Fruit fly (Drosophila melanogaster) whole organism, pupa: ENCODE results near the gene CG8117.

Experiments
- CG10348 ChIP-seq: fragments of 200-800 bp; sonication (Bioruptor generic); IDR thresholded peaks from 2 replicates; pipeline ENCODE4 v1.3.6; 2022; ENCODE audit warnings: missing biosample characterization, missing genetic modification characterization
- CG12605 ChIP-seq: fragments of 200-800 bp; sonication (Bioruptor generic); IDR thresholded peaks from 2 replicates; pipeline ENCODE4 v1.3.6; 2022; ENCODE audit warnings: missing biosample characterization, missing genetic modification characterization
- CG13204 ChIP-seq: fragments of 200-800 bp; sonication (Bioruptor generic); optimal IDR thresholded peaks from 2 replicates; lab custom pipeline; 2018; ENCODE audit warnings: missing biosample characterization, mild to moderate bottlenecking, missing genetic modification characterization, moderate library complexity
- CG14655 ChIP-seq: fragments of 200-800 bp; sonication (Bioruptor generic); optimal IDR thresholded peaks from 3 replicates; lab custom pipeline; 2017; ENCODE audit warnings: mild to moderate bottlenecking, missing biosample characterization, missing genetic modification reagents, missing genetic modification characterization
- CG15710 ChIP-seq: fragments of 200-800 bp; sonication (Bioruptor generic); optimal IDR thresholded peaks from 2 replicates; lab custom pipeline; 2018; ENCODE audit warnings: missing biosample characterization, mild to moderate bottlenecking, missing genetic modification characterization, moderate library complexity
- CG17806 ChIP-seq: fragments of 200-800 bp; sonication (Bioruptor generic); optimal IDR thresholded peaks from 2 replicates; lab custom pipeline; 2018; ENCODE audit warnings: missing biosample characterization, mild to moderate bottlenecking, missing genetic modification characterization, moderate library complexity
- CG32121 ChIP-seq: fragments of 200-800 bp; sonication (Bioruptor generic); IDR thresholded peaks from 2 replicates; pipeline ENCODE4 v1.3.6; 2022; ENCODE audit warnings: missing biosample characterization, missing genetic modification characterization
- CG34367 ChIP-seq: fragments of 200-800 bp; sonication (Bioruptor generic); optimal IDR thresholded peaks from 2 replicates; lab custom pipeline; 2018; ENCODE audit warnings: missing biosample characterization, mild to moderate bottlenecking, missing genetic modification characterization
- CG4496 ChIP-seq: fragments of 200-800 bp; sonication (Bioruptor generic); IDR thresholded peaks from 3 replicates; pipeline ENCODE4 v1.3.6; 2022; ENCODE audit warnings: missing biosample characterization, missing genetic modification characterization
- CG8159 ChIP-seq: fragments of 200-800 bp; sonication (Bioruptor generic); optimal IDR thresholded peaks from 3 replicates; lab custom pipeline; 2018; ENCODE audit warnings: missing biosample characterization, mild to moderate bottlenecking, missing genetic modification characterization, moderate library complexity
- CG8301 ChIP-seq: fragments of 200-800 bp; sonication (Bioruptor generic); optimal IDR thresholded peaks from 2 replicates; lab custom pipeline; 2018; ENCODE audit warnings: missing biosample characterization, mild to moderate bottlenecking, missing genetic modification characterization
- CG9948 ChIP-seq: fragments of 200-800 bp; sonication (Bioruptor generic); optimal IDR thresholded peaks from 2 replicates; lab custom pipeline; 2018; ENCODE audit warnings: missing biosample characterization, mild to moderate bottlenecking, missing genetic modification characterization, moderate library complexity
- D1 ChIP-seq: fragments of 200-800 bp; sonication (Bioruptor generic); optimal IDR thresholded peaks from 2 replicates; lab custom pipeline; 2018; ENCODE audit warnings: missing biosample characterization, mild to moderate bottlenecking, missing genetic modification characterization, moderate library complexity
- EcR ChIP-seq: fragments of 200-800 bp; sonication (Bioruptor generic); optimal IDR thresholded peaks from 3 replicates; lab custom pipeline; 2019; ENCODE audit warnings: missing biosample characterization, missing genetic modification characterization, mild to moderate bottlenecking, moderate library complexity, missing genetic modification reagents
- Ets98B ChIP-seq: fragments of 200-800 bp; sonication (Bioruptor generic); IDR thresholded peaks from 2 replicates; pipeline ENCODE4 v1.3.6; 2022; ENCODE audit warnings: missing biosample characterization, missing genetic modification characterization
- Pif1A ChIP-seq: fragments of 200-800 bp; sonication (Bioruptor generic); optimal IDR thresholded peaks from 3 replicates; lab custom pipeline; 2016; ENCODE audit warnings: missing biosample characterization, missing genetic modification characterization
- Pif1B ChIP-seq: fragments of 200-800 bp; sonication (Bioruptor generic); optimal IDR thresholded peaks from 3 replicates; lab custom pipeline; 2016; ENCODE audit warnings: missing biosample characterization, missing genetic modification characterization
- Snoo ChIP-seq: fragments of 200-800 bp; sonication (Bioruptor generic); optimal IDR thresholded peaks from 3 replicates; lab custom pipeline; 2017; ENCODE audit warnings: missing biosample characterization, mild to moderate bottlenecking, missing genetic modification characterization, inconsistent platforms
- fd96Ca ChIP-seq: fragments of 200-800 bp; sonication (Bioruptor generic); IDR thresholded peaks from 3 replicates; pipeline ENCODE4 v1.3.6; 2022; ENCODE audit warnings: missing biosample characterization, missing genetic modification characterization
- gl ChIP-seq: fragments of 200-800 bp; sonication (Bioruptor generic); optimal IDR thresholded peaks from 2 replicates; lab custom pipeline; 2018; ENCODE audit warnings: missing biosample characterization, mild to moderate bottlenecking, missing genetic modification characterization
- rn ChIP-seq: fragments of 200-800 bp; sonication (Bioruptor generic); IDR thresholded peaks from 2 replicates; pipeline ENCODE4 v1.3.6; 2022; ENCODE audit warnings: missing biosample characterization, missing genetic modification characterization

The CG8117 gene

DNA sequence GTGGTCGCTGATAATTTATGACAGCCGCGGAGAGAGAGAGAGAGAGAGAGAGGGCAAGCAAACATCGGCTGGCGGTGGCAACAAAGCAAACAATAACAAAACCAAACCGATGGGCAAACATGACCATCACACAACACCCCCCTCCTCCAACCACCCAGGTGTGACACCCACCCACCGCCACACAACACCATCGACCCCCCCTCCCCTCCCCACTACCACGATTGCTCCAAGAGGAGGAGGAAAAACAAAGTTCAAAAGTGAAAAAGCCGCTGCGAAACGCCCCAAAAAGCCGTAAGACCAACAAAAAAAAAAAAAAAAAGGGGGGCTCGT is 24.4 kb upstream of the CG8117 start:
- no peak for TF ChIP-seq Snoo (tag; lab: Kevin White, UChicago)
- no peak for TF ChIP-seq CG13204 (GFP tag; lab: Kevin White, UChicago)
- no peak for TF ChIP-seq CG17806 (tag; lab: Kevin White, UChicago)
- no peak for TF ChIP-seq CG10348
- TF ChIP-seq rn (GFP tag; lab: Robert Waterston, UW) = no peak
- TF ChIP-seq Ets98B = no peak
- TF ChIP-seq CG32121 = no peak
- no peak for TF ChIP-seq fd96Ca (GFP tag; lab: Robert Waterston, UW)
- TF ChIP-seq CG8159 = no peak
- TF ChIP-seq Pif1A = no peak

DNA sequence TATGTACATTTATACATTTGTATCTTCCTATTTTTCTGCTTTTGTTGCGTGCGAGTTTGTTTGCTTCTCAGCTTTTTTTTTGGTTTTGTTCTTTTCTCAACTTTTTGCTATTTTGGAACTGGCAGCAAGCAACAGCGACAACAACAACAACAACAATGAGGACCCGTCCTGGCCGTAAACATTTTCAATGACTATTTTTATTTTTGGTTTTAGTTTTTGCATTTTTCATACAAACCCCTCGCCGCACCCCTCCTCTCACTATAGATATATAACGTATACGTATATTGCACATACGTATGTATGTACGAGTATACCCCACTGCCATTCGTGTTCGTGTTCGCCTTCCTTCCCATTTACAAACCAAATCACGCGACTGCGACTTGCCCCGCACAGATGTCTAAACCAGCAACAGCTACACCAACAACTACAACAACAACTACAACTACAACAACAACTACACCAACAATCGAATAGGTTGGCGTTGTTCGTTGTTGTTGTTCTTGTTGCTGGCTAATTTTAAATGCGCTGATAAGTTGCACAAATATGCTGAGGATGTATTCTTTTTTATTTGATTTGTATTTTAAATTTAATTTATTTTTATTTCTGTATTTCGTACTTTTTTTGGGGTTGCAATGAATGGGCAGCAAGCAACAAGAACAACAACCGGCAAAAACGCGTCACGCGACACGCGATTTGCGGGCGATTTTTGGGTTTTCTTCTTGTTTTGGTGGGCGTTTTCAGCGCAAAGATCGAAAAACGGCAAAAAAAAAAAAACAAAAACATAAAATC is 23.4 kb upstream of the CG8117 start:
- TF ChIP-seq D1 (no peak), Pif1A (peak; percentile 4), CG8301 (tag; lab: Kevin White, UChicago) (peak; percentile 52), CG8159 (peak; percentile 33), Pif1B (peak; percentile 3), CG15710 (tag; lab: Kevin White, UChicago) (peak; percentile 35), CG14655 (GFP tag; lab: Kevin White, UChicago) (peak; percentile 67), fd96Ca (GFP tag; lab: Robert Waterston, UW) (peak; percentile 78), CG12605 (GFP tag; lab: Robert Waterston, UW) (peak; percentile 75; the same call in 1 of the 2 replicates), CG9948 (tag; lab: Kevin White, UChicago) (no peak), CG13204 (GFP tag; lab: Kevin White, UChicago) (peak; percentile 57), EcR (GFP tag; lab: Kevin White, UChicago) (no peak), CG4496 (GFP tag; lab: Robert Waterston, UW) (peak; percentile 76), Snoo (tag; lab: Kevin White, UChicago) (no peak), CG10348 (no peak), CG17806 (tag; lab: Kevin White, UChicago) (peak; percentile 6), Ets98B (peak; percentile 44), CG32121 (peak; percentile 64), CG34367 (tag; lab: Kevin White, UChicago) (peak; percentile 34), rn (GFP tag; lab: Robert Waterston, UW) (no peak), gl (tag; lab: Kevin White, UChicago) (peak; percentile 59)

DNA sequence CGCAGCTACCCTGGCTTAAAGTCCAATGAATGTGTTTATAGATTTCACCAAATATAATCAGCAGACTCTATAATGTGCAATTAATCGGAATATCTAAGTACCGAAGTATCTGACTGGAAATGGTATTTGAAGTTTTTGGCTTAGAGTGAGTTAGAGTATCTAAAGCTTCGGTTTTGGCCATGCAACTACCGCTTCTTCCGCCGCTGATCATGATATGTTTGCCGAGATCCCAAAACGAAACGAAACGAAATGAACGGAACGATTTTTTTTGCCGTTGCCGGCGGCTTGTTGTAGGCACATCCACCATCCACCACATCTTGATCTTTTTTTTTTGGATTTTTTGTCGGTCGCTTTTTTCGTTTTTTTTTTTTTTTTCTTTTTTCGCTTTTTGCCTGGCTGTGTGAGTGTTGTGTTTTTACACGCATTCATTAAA is 21.0 kb upstream of the CG8117 start:
- peak; percentile 62 for TF ChIP-seq CG17806 (tag; lab: Kevin White, UChicago)
- peak; percentile 74 for TF ChIP-seq Snoo (tag; lab: Kevin White, UChicago)
- TF ChIP-seq D1 = no peak
- peak; percentile 91 for TF ChIP-seq CG32121
- TF ChIP-seq CG15710 (tag; lab: Kevin White, UChicago) = peak; percentile 69
- TF ChIP-seq CG10348 = 0 out of 2 replicates have a peak, but pooled peaks have one; percentile 5
- peak; percentile 80 for TF ChIP-seq CG8301 (tag; lab: Kevin White, UChicago)
- TF ChIP-seq CG9948 (tag; lab: Kevin White, UChicago) = peak; percentile 55
- TF ChIP-seq gl (tag; lab: Kevin White, UChicago) = peak; percentile 53
- peak; percentile 62; the same call in 1 of the 2 replicates for TF ChIP-seq rn (GFP tag; lab: Robert Waterston, UW)
- peak; percentile 86 for TF ChIP-seq Pif1A
- TF ChIP-seq fd96Ca (GFP tag; lab: Robert Waterston, UW) = peak; percentile 90
- TF ChIP-seq CG12605 (GFP tag; lab: Robert Waterston, UW) = peak; percentile 90
- TF ChIP-seq CG4496 (GFP tag; lab: Robert Waterston, UW) = peak; percentile 95
- peak; percentile 82 for TF ChIP-seq CG14655 (GFP tag; lab: Kevin White, UChicago)
- TF ChIP-seq CG34367 (tag; lab: Kevin White, UChicago) = peak; percentile 60
- peak; percentile 57 for TF ChIP-seq CG13204 (GFP tag; lab: Kevin White, UChicago)
- peak; percentile 68 for TF ChIP-seq CG8159
- TF ChIP-seq EcR (GFP tag; lab: Kevin White, UChicago) = no peak
- TF ChIP-seq Ets98B = peak; percentile 90
- TF ChIP-seq Pif1B = peak; percentile 83

DNA sequence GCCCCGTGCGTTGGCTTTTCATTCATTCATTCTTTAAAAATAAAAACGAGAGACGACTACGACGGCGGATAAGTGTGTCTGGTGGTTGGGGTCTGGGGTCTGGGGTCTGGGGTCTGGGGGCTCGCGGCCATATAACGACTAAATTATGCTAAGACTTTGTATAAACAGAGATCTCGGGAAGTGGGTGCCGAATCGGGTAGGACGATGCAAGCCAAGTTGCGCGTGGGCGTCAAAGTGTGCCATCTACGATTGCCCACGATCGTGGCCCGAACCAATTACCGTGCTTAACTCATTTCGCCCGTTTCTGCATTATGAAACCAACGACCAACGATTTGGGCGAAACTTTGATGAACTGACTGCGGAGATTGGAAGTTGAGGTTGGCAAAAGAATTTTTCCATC is 20.2 kb upstream of the CG8117 start:
- TF ChIP-seq Snoo (tag; lab: Kevin White, UChicago) (no peak), CG8301 (tag; lab: Kevin White, UChicago) (no peak), CG4496 (GFP tag; lab: Robert Waterston, UW) (no peak), rn (GFP tag; lab: Robert Waterston, UW) (no peak)

dm6 chrX:15626279-15626678 is 17.7 kb upstream of the CG8117 start:
- TF ChIP-seq CG15710 (tag; lab: Kevin White, UChicago) (no peak), rn (GFP tag; lab: Robert Waterston, UW) (no peak), CG10348 (no peak), D1 (no peak), Snoo (tag; lab: Kevin White, UChicago) (no peak), CG14655 (GFP tag; lab: Kevin White, UChicago) (no peak), CG17806 (tag; lab: Kevin White, UChicago) (no peak), CG8159 (no peak), CG13204 (GFP tag; lab: Kevin White, UChicago) (peak; percentile 11), Ets98B (peak; percentile 71; the same call in 1 of the 2 replicates), CG9948 (tag; lab: Kevin White, UChicago) (no peak), Pif1A (peak; percentile 1), CG8301 (tag; lab: Kevin White, UChicago) (no peak), Pif1B (peak; percentile 6), CG34367 (tag; lab: Kevin White, UChicago) (no peak), CG4496 (GFP tag; lab: Robert Waterston, UW) (peak; percentile 74; the same call in 2 of the 3 replicates), gl (tag; lab: Kevin White, UChicago) (no peak), fd96Ca (GFP tag; lab: Robert Waterston, UW) (no peak), EcR (GFP tag; lab: Kevin White, UChicago) (no peak), CG32121 (peak; percentile 63; the same call in 1 of the 2 replicates), CG12605 (GFP tag; lab: Robert Waterston, UW) (no peak)
